Fruit fly (Drosophila melanogaster) whole organism, prepupa: ENCODE results near the gene ATPsyngamma.
A peak's percentile ranks its signal among the peaks of the same experiment; 100 is the strongest.

Experiments used
- CG10669 ChIP-seq: fragments of 200-800 bp; sonication (Bioruptor generic); optimal IDR thresholded peaks from 3 replicates; lab custom pipeline; 2018; ENCODE audit warnings: missing biosample characterization, mild to moderate bottlenecking, missing genetic modification characterization, moderate library complexity
- CG11294 ChIP-seq: fragments of 200-800 bp; sonication (Bioruptor generic); IDR thresholded peaks from 2 replicates; pipeline ENCODE4 v1.3.6; 2022; ENCODE audit warnings: missing biosample characterization, missing genetic modification characterization
- CG11902 ChIP-seq: fragments of 200-800 bp; sonication (Bioruptor generic); optimal IDR thresholded peaks from 3 replicates; lab custom pipeline; 2016; ENCODE audit warnings: missing biosample characterization, missing genetic modification characterization
- CG3032 ChIP-seq: fragments of 200-800 bp; optimal IDR thresholded peaks from 2 replicates; lab custom pipeline; 2019; ENCODE audit warnings: missing biosample characterization, mild to moderate bottlenecking, missing genetic modification characterization, moderate library complexity
- CG31627 ChIP-seq: fragments of 200-800 bp; sonication (Bioruptor generic); optimal IDR thresholded peaks from 3 replicates; lab custom pipeline; 2016; ENCODE audit warnings: missing biosample characterization, missing genetic modification characterization
- CG32006 ChIP-seq: fragments of 200-800 bp; sonication (Bioruptor generic); optimal IDR thresholded peaks from 3 replicates; lab custom pipeline; 2017; ENCODE audit warnings: missing biosample characterization, mild to moderate bottlenecking, missing genetic modification characterization
- CG3919 ChIP-seq: fragments of 200-800 bp; sonication (Bioruptor generic); optimal IDR thresholded peaks from 3 replicates; lab custom pipeline; 2016; ENCODE audit warnings: missing biosample characterization, missing genetic modification characterization
- CG4318 ChIP-seq: fragments of 200-800 bp; sonication (Bioruptor generic); optimal IDR thresholded peaks from 3 replicates; lab custom pipeline; 2017; ENCODE audit warnings: missing biosample characterization, mild to moderate bottlenecking, missing genetic modification characterization
- CG6163 ChIP-seq: fragments of 200-800 bp; sonication (Bioruptor generic); IDR thresholded peaks from 3 replicates; pipeline ENCODE4 v1.3.6; 2022; ENCODE audit warnings: missing biosample characterization, missing genetic modification characterization
- CG6792 ChIP-seq: fragments of 200-800 bp; sonication (Bioruptor generic); optimal IDR thresholded peaks from 3 replicates; lab custom pipeline; 2016; ENCODE audit warnings: missing biosample characterization, missing genetic modification characterization
- CG7368 ChIP-seq: fragments of 200-800 bp; sonication (Bioruptor generic); optimal IDR thresholded peaks from 3 replicates; lab custom pipeline; 2016; ENCODE audit warnings: missing biosample characterization, missing genetic modification characterization
- CG8119 ChIP-seq: fragments of 200-800 bp; sonication (Bioruptor generic); IDR thresholded peaks from 3 replicates; pipeline ENCODE4 v1.3.6; 2022; ENCODE audit warnings: missing biosample characterization, missing genetic modification characterization
- CG8319 ChIP-seq: fragments of 200-800 bp; sonication (Bioruptor generic); optimal IDR thresholded peaks from 3 replicates; lab custom pipeline; 2016; ENCODE audit warnings: missing biosample characterization, missing genetic modification characterization
- CG8632 ChIP-seq: fragments of 200-800 bp; sonication (Bioruptor generic); optimal IDR thresholded peaks from 3 replicates; lab custom pipeline; 2016; ENCODE audit warnings: missing biosample characterization, missing genetic modification characterization
- CG9139 ChIP-seq: fragments of 200-800 bp; sonication (Bioruptor generic); optimal IDR thresholded peaks from 3 replicates; lab custom pipeline; 2017; ENCODE audit warnings: missing biosample characterization, mild to moderate bottlenecking, missing genetic modification characterization
- Eip75B ChIP-seq: fragments of 200-800 bp; sonication (Bioruptor generic); optimal IDR thresholded peaks from 3 replicates; lab custom pipeline; 2016; ENCODE audit warnings: missing biosample characterization, missing genetic modification characterization
- Hr38 ChIP-seq: sonication (Bioruptor generic); optimal IDR thresholded peaks from 2 replicates; lab custom pipeline; 2016; ENCODE audit warnings: missing biosample characterization, missing genetic modification characterization
- Hr39 ChIP-seq: fragments of 200-800 bp; sonication (Bioruptor generic); optimal IDR thresholded peaks from 2 replicates; lab custom pipeline; 2016; ENCODE audit warnings: missing biosample characterization, missing genetic modification characterization
- Hr4 ChIP-seq: fragments of 200-800 bp; sonication (Bioruptor generic); optimal IDR thresholded peaks from 3 replicates; lab custom pipeline; 2016; ENCODE audit warnings: missing biosample characterization, missing genetic modification characterization
- Lpt ChIP-seq: fragments of 200-800 bp; sonication (Bioruptor generic); optimal IDR thresholded peaks from 3 replicates; lab custom pipeline; 2016; ENCODE audit warnings: missing biosample characterization, missing genetic modification characterization
- Met ChIP-seq: fragments of 200-800 bp; sonication (Bioruptor generic); optimal IDR thresholded peaks from 3 replicates; lab custom pipeline; 2016; ENCODE audit warnings: missing biosample characterization, missing genetic modification characterization
- Smox ChIP-seq: fragments of 200-800 bp; sonication (Bioruptor generic); optimal IDR thresholded peaks from 3 replicates; lab custom pipeline; 2016; ENCODE audit warnings: missing biosample characterization, missing genetic modification characterization
- Sox102F ChIP-seq: fragments of 200-800 bp; sonication (Bioruptor generic); optimal IDR thresholded peaks from 2 replicates; lab custom pipeline; 2016; ENCODE audit warnings: missing biosample characterization, mild to moderate bottlenecking, missing genetic modification characterization
- cyc ChIP-seq: fragments of 200-800 bp; sonication (Bioruptor generic); optimal IDR thresholded peaks from 3 replicates; lab custom pipeline; 2016; ENCODE audit warnings: missing biosample characterization, missing genetic modification characterization
- dac ChIP-seq: fragments of 200-800 bp; sonication (Bioruptor generic); optimal IDR thresholded peaks from 2 replicates; lab custom pipeline; 2017; ENCODE audit warnings: missing biosample characterization, mild to moderate bottlenecking, missing genetic modification characterization
- fd59A ChIP-seq: fragments of 200-800 bp; sonication (Bioruptor generic); optimal IDR thresholded peaks from 2 replicates; lab custom pipeline; 2017; ENCODE audit warnings: missing biosample characterization, mild to moderate bottlenecking, missing genetic modification characterization, missing genetic modification reagents
- fd85E ChIP-seq: fragments of 200-800 bp; sonication (Bioruptor generic); optimal IDR thresholded peaks from 3 replicates; lab custom pipeline; 2016; ENCODE audit warnings: missing biosample characterization, missing genetic modification characterization
- fkh ChIP-seq: fragments of 200-800 bp; sonication (Bioruptor generic); optimal IDR thresholded peaks from 3 replicates; lab custom pipeline; 2017; ENCODE audit warnings: missing biosample characterization, mild to moderate bottlenecking, missing genetic modification characterization, moderate library complexity
- lz ChIP-seq: fragments of 200-800 bp; sonication (Bioruptor generic); optimal IDR thresholded peaks from 3 replicates; lab custom pipeline; 2016; ENCODE audit warnings: missing biosample characterization, missing genetic modification characterization
- net ChIP-seq: fragments of 200-800 bp; sonication (Bioruptor generic); optimal IDR thresholded peaks from 3 replicates; lab custom pipeline; 2016; ENCODE audit warnings: missing biosample characterization, missing genetic modification characterization
- pdm3 ChIP-seq: fragments of 200-800 bp; sonication (Bioruptor generic); optimal IDR thresholded peaks from 3 replicates; lab custom pipeline; 2016; ENCODE audit warnings: missing biosample characterization, missing genetic modification characterization
- salr ChIP-seq, 2 experiments: fragments of 200-800 bp; sonication (Bioruptor generic); optimal IDR thresholded peaks; 3 replicates each; lab custom pipeline; 2016 to 2018; ENCODE audit warnings: missing biosample characterization in 2 of 2, missing genetic modification characterization in 2 of 2, mild to moderate bottlenecking in 1 of 2
- ss ChIP-seq, 2 experiments: fragments of 200-800 bp; sonication (Bioruptor generic); optimal IDR thresholded peaks; 2 replicates in 1 of 2; 3 replicates in 1 of 2; lab custom pipeline; 2017 to 2018; ENCODE audit warnings: mild to moderate bottlenecking in 2 of 2, missing biosample characterization in 2 of 2, missing genetic modification characterization in 2 of 2, moderate library complexity in 1 of 2
- svp ChIP-seq: fragments of 200-800 bp; sonication (Bioruptor generic); peaks from one replicate; lab custom pipeline; 2016; ENCODE audit warnings: missing biosample characterization, missing genetic modification characterization
- topi ChIP-seq: fragments of 200-800 bp; sonication (Bioruptor generic); optimal IDR thresholded peaks from 3 replicates; lab custom pipeline; 2016; ENCODE audit warnings: missing biosample characterization, missing genetic modification characterization
- vri ChIP-seq: fragments of 200-800 bp; sonication (Bioruptor generic); optimal IDR thresholded peaks from 3 replicates; lab custom pipeline; 2016; ENCODE audit warnings: missing biosample characterization, mild to moderate bottlenecking, missing genetic modification characterization

ATPsyngamma gene

dm6 chr3R:29786016-29786996, 37.3 kb upstream of the ATPsyngamma start (continued):
- peak; percentile 74 for TF ChIP-seq CG7368 (GFP tag; lab: Kevin White, UChicago)
- TF ChIP-seq fd59A (GFP tag; lab: Kevin White, UChicago): no peak
- TF ChIP-seq CG9139: no peak
- peak; percentile 24 for TF ChIP-seq CG32006 (GFP tag; lab: Kevin White, UChicago)
- peak; percentile 95 for TF ChIP-seq topi
- TF ChIP-seq fkh (GFP tag; lab: Kevin White, UChicago): no peak
- TF ChIP-seq CG4318 (GFP tag; lab: Kevin White, UChicago): no peak
- no peak for TF ChIP-seq Hr4 (GFP tag; lab: Kevin White, UChicago)
- peak; percentile 92 for TF ChIP-seq cyc (GFP tag; lab: Kevin White, UChicago)
- TF ChIP-seq CG6163 (GFP tag; lab: Robert Waterston, UW): peak; percentile 91
- peak; percentile 77 for TF ChIP-seq lz (GFP tag; lab: Kevin White, UChicago)
- TF ChIP-seq CG11902: peak; percentile 85
- no peak for TF ChIP-seq Hr38 (GFP tag; lab: Kevin White, UChicago)
- TF ChIP-seq CG8119 (GFP tag; lab: Robert Waterston, UW): peak; percentile 69
- peak; percentile 65 for TF ChIP-seq vri (GFP tag; lab: Kevin White, UChicago)
- peak; percentile 66 for TF ChIP-seq CG10669
- TF ChIP-seq net (GFP tag; lab: Kevin White, UChicago): peak; percentile 38
- peak; percentile 60 for TF ChIP-seq pdm3 (GFP tag; lab: Kevin White, UChicago)
- TF ChIP-seq CG11294 (GFP tag; lab: Robert Waterston, UW): peak; percentile 62
- peak; percentile 39 for TF ChIP-seq CG8319 (GFP tag; lab: Kevin White, UChicago)
- peak; percentile 59 for TF ChIP-seq fd85E (GFP tag; lab: Kevin White, UChicago)
- peak; percentile 76 for TF ChIP-seq Smox (GFP tag; lab: Kevin White, UChicago)
- TF ChIP-seq Hr39 (GFP tag; lab: Kevin White, UChicago): peak; percentile 79
- peak in 1 of 2 experiments; percentile 60 for TF ChIP-seq ss (GFP tag; optimal IDR thresholded peaks at IDR 0.05; lab: Kevin White, UChicago)
- TF ChIP-seq Lpt: peak; percentile 63
- TF ChIP-seq CG31627 (GFP tag; lab: Kevin White, UChicago): peak; percentile 69
- peak; percentile 82 for TF ChIP-seq Eip75B (GFP tag; lab: Kevin White, UChicago)
- TF ChIP-seq CG6792 (GFP tag; lab: Kevin White, UChicago): peak; percentile 58
- TF ChIP-seq Met (GFP tag; lab: Kevin White, UChicago): peak; percentile 95
- TF ChIP-seq Sox102F (GFP tag; lab: Kevin White, UChicago): peak; percentile 76
- peak; percentile 28 for TF ChIP-seq CG3032 (tag; lab: Kevin White, UChicago)
- TF ChIP-seq CG8632: no peak
- TF ChIP-seq salr (GFP tag; optimal IDR thresholded peaks at IDR 0.05; lab: Kevin White, UChicago): no peak
- TF ChIP-seq dac (GFP tag; lab: Kevin White, UChicago): no peak
- peak; percentile 90 for TF ChIP-seq CG3919
- TF ChIP-seq, all 60 proteins: peak for 49

dm6 chr3R:29785242-29785641, 36.3 kb upstream of the ATPsyngamma start:
- TF ChIP-seq CG32006 (GFP tag; lab: Kevin White, UChicago): no peak

dm6 chr3R:29783210-29783609, 34.2 kb upstream of the ATPsyngamma start:
- TF ChIP-seq svp (GFP tag; lab: Kevin White, UChicago) (peak; percentile 53), CG8119 (GFP tag; lab: Robert Waterston, UW) (no peak), Met (GFP tag; lab: Kevin White, UChicago) (no peak), fd59A (GFP tag; lab: Kevin White, UChicago) (no peak), CG11294 (GFP tag; lab: Robert Waterston, UW) (no peak), Sox102F (GFP tag; lab: Kevin White, UChicago) (no peak), salr (GFP tag; optimal IDR thresholded peaks at IDR 0.05; lab: Kevin White, UChicago) (no peak)
